Worm (Caenorhabditis elegans) whole organism, midembryonic: ENCODE data around the gene srh-219.

ENCODE experiments used
- cog-1 ChIP-seq: sonication (generic microtip); optimal IDR thresholded peaks from 2 replicates; lab custom pipeline; 2016; ENCODE audit warnings: missing genetic modification characterization, missing compliant biosample characterization
- flt-1 ChIP-seq: fragments of 200-800 bp; sonication (Bioruptor generic); IDR thresholded peaks from 2 replicates; pipeline ENCODE4 v1.3.6; 2022; ENCODE audit warnings: missing genetic modification characterization, missing compliant biosample characterization
- klf-2 ChIP-seq: fragments of 200-800 bp; sonication (Bioruptor generic); conservative IDR thresholded peaks from 2 replicates; pipeline ENCODE4 v1.3.6; 2022; ENCODE audit warnings: missing genetic modification reagents, missing genetic modification characterization, missing compliant biosample characterization
- med-1 ChIP-seq: sonication (generic microtip); optimal IDR thresholded peaks from 2 replicates; lab custom pipeline; 2017; ENCODE audit warnings: missing genetic modification characterization, mild to moderate bottlenecking, missing compliant biosample characterization, antibody characterized with exemption, missing genetic modification reagents; ENCODE audit not compliant: insufficient read depth
- ref-1 ChIP-seq: fragments of 200-800 bp; sonication (Bioruptor generic); conservative IDR thresholded peaks from 2 replicates; pipeline ENCODE4 v1.3.6; 2022; ENCODE audit warnings: missing genetic modification reagents, missing genetic modification characterization, missing compliant biosample characterization
- tab-1 ChIP-seq: fragments of 200-800 bp; sonication (Bioruptor generic); IDR thresholded peaks from 2 replicates; pipeline ENCODE4 v1.3.6; 2022; ENCODE audit warnings: missing genetic modification characterization, missing compliant biosample characterization

- TF ChIP-seq flt-1 (GFP tag; lab: Robert Waterston, UW), result no peak
- TF ChIP-seq ref-1 (GFP tag; lab: Robert Waterston, UW), result no peak
- no peak for TF ChIP-seq klf-2 (GFP tag; lab: Robert Waterston, UW)
- TF ChIP-seq cog-1, result no peak
- no peak for TF ChIP-seq med-1 (GFP tag; lab: Kevin White, UChicago)
- TF ChIP-seq tab-1, result no peak
Measured at ce11 chrV:15487764-15488163, 7.5 kb upstream of the srh-219 start, which contains the start of gene srw-21.
